Worm (Caenorhabditis elegans) whole organism, L1 larva: ENCODE data around the gene ZK177.12.
A peak's percentile ranks its signal among the peaks of the same experiment; 100 is the strongest.

ENCODE experiments used
- C34B4.2 ChIP-seq: sonication (generic microtip); optimal IDR thresholded peaks from 2 replicates; lab custom pipeline; 2017; ENCODE audit warnings: mild to moderate bottlenecking, missing genetic modification characterization, missing compliant biosample characterization
- aly-2 ChIP-seq: fragments of 150-350 bp; optimal IDR thresholded peaks from 2 replicates; lab custom pipeline; 2014; ENCODE audit warnings: missing biosample characterization, missing genetic modification characterization
- blmp-1 ChIP-seq: fragments of 150-350 bp; optimal IDR thresholded peaks from 2 replicates; lab custom pipeline; 2014; ENCODE audit warnings: missing biosample characterization, missing genetic modification characterization
- ceh-8 ChIP-seq: fragments of 200-800 bp; sonication (Bioruptor generic); optimal IDR thresholded peaks from 2 replicates; lab custom pipeline; 2018; ENCODE audit warnings: mild to moderate bottlenecking, missing genetic modification characterization, moderate library complexity, missing compliant biosample characterization
- ces-1 ChIP-seq: fragments of 150-350 bp; optimal IDR thresholded peaks from 2 replicates; lab custom pipeline; 2014; ENCODE audit warnings: missing biosample characterization, missing genetic modification reagents, missing genetic modification characterization
- efl-1 ChIP-seq, 4 experiments: fragments of 150-350 bp; optimal IDR thresholded peaks in 3 of 4; peaks in 1 of 4; 1 replicate in 1 of 4; 2 replicates in 3 of 4; lab custom pipeline; 2014; ENCODE audit warnings: missing biosample characterization in 2 of 4, missing genetic modification characterization in 2 of 4, missing genetic modification reagents in 2 of 4
- efl-3 ChIP-seq: fragments of 200-800 bp; sonication (Bioruptor generic); optimal IDR thresholded peaks from 2 replicates; lab custom pipeline; 2018; ENCODE audit warnings: mild to moderate bottlenecking, missing genetic modification characterization, missing compliant biosample characterization
- egl-13 ChIP-seq: sonication (generic microtip); optimal IDR thresholded peaks from 2 replicates; lab custom pipeline; 2016; ENCODE audit warnings: missing genotype, missing genetic modification reagents, missing genetic modification characterization, missing compliant biosample characterization
- elt-2 ChIP-seq: sonication (generic microtip); optimal IDR thresholded peaks from 2 replicates; lab custom pipeline; 2016; ENCODE audit warnings: missing genetic modification characterization, mild to moderate bottlenecking, inconsistent platforms, missing compliant biosample characterization, missing genetic modification reagents
- elt-3 ChIP-seq, 6 experiments: fragments of 150-350 bp in 1 of 6; sonication (generic microtip); optimal IDR thresholded peaks; 2 replicates each; lab custom pipeline; 2017 to 2018; ENCODE audit warnings: missing biosample characterization in 6 of 6, missing genetic modification characterization in 6 of 6, inconsistent platforms in 1 of 6
- grh-1 ChIP-seq: fragments of 200-800 bp; sonication (Bioruptor generic); IDR thresholded peaks from 2 replicates; pipeline ENCODE4 v1.3.6; 2022; ENCODE audit warnings: missing genetic modification reagents, missing genetic modification characterization, missing compliant biosample characterization
- hlh-17 ChIP-seq: fragments of 200-800 bp; sonication (Bioruptor generic); optimal IDR thresholded peaks from 2 replicates; lab custom pipeline; 2018; ENCODE audit warnings: missing genetic modification characterization, mild to moderate bottlenecking, missing compliant biosample characterization, moderate library complexity, borderline replicate concordance
- hpl-2 ChIP-seq: fragments of 150-350 bp; optimal IDR thresholded peaks from 2 replicates; lab custom pipeline; 2014; ENCODE audit warnings: missing biosample characterization, missing genetic modification reagents, missing genetic modification characterization
- jun-1 ChIP-seq: fragments of 150-350 bp; optimal IDR thresholded peaks from 2 replicates; lab custom pipeline; 2014; ENCODE audit warnings: missing biosample characterization, missing genetic modification reagents, missing genetic modification characterization
- lin-14 ChIP-seq: fragments of 200-800 bp; sonication (Bioruptor generic); optimal IDR thresholded peaks from 2 replicates; lab custom pipeline; 2018; ENCODE audit warnings: mild to moderate bottlenecking, missing genetic modification characterization, moderate library complexity, missing compliant biosample characterization
- lin-15B ChIP-seq: fragments of 150-350 bp; sonication (generic microtip); optimal IDR thresholded peaks from 3 replicates; lab custom pipeline; 2014; ENCODE audit warnings: missing biosample characterization, missing genetic modification characterization
- lin-35 ChIP-seq, 2 experiments: fragments of 150-350 bp; optimal IDR thresholded peaks; 2 replicates each; lab custom pipeline; 2014; ENCODE audit warnings: missing biosample characterization in 2 of 2, missing genetic modification characterization in 2 of 2, missing genetic modification reagents in 2 of 2
- lin-39 ChIP-seq: fragments of 150-350 bp; optimal IDR thresholded peaks from 2 replicates; lab custom pipeline; 2014; ENCODE audit warnings: missing biosample characterization, missing genetic modification reagents, missing genetic modification characterization
- mab-9 ChIP-seq: fragments of 200-800 bp; sonication (Bioruptor generic); IDR thresholded peaks from 2 replicates; pipeline ENCODE4 v1.3.6; 2022; ENCODE audit warnings: missing genetic modification reagents, missing genetic modification characterization, missing compliant biosample characterization
- mdl-1 ChIP-seq, 2 experiments: fragments of 150-350 bp; optimal IDR thresholded peaks; 2 replicates each; lab custom pipeline; 2014 to 2017; ENCODE audit warnings: missing biosample characterization in 2 of 2, missing genetic modification characterization in 2 of 2, inconsistent platforms in 1 of 2
- mef-2 ChIP-seq: fragments of 150-350 bp; optimal IDR thresholded peaks from 2 replicates; lab custom pipeline; 2014; ENCODE audit warnings: missing biosample characterization, missing genetic modification characterization
- nhr-11 ChIP-seq: fragments of 150-350 bp; optimal IDR thresholded peaks from 2 replicates; lab custom pipeline; 2014; ENCODE audit warnings: missing biosample characterization, missing genetic modification characterization
- nhr-12 ChIP-seq: sonication (generic microtip); optimal IDR thresholded peaks from 2 replicates; lab custom pipeline; 2017; ENCODE audit warnings: missing biosample characterization, missing genetic modification characterization
- nhr-20 ChIP-seq: sonication (generic microtip); optimal IDR thresholded peaks from 2 replicates; lab custom pipeline; 2016; ENCODE audit warnings: mild to moderate bottlenecking, missing genetic modification characterization, missing compliant biosample characterization
- nhr-237 ChIP-seq: fragments of 150-350 bp; optimal IDR thresholded peaks from 2 replicates; lab custom pipeline; 2014; ENCODE audit warnings: missing biosample characterization, missing genetic modification characterization
- nhr-71 ChIP-seq: sonication (generic microtip); optimal IDR thresholded peaks from 2 replicates; lab custom pipeline; 2016; ENCODE audit warnings: mild to moderate bottlenecking, missing genetic modification characterization, moderate library complexity, missing compliant biosample characterization
- nhr-85 ChIP-seq: sonication (generic microtip); peaks from one replicate; lab custom pipeline; 2016; ENCODE audit warnings: missing genetic modification characterization, inconsistent platforms, missing compliant biosample characterization
- nhr-90 ChIP-seq: sonication (generic microtip); optimal IDR thresholded peaks from 2 replicates; lab custom pipeline; 2016; ENCODE audit warnings: mild to moderate bottlenecking, missing genetic modification characterization, missing compliant biosample characterization; ENCODE audit not compliant: poor library complexity
- pag-3 ChIP-seq: sonication (generic microtip); optimal IDR thresholded peaks from 2 replicates; lab custom pipeline; 2017; ENCODE audit warnings: missing genetic modification characterization, mild to moderate bottlenecking, missing compliant biosample characterization, antibody characterized with exemption, borderline replicate concordance; ENCODE audit not compliant: insufficient read depth
- pqm-1 ChIP-seq: sonication (generic microtip); optimal IDR thresholded peaks from 3 replicates; lab custom pipeline; 2017; ENCODE audit warnings: missing biosample characterization, missing genetic modification characterization
- rnt-1 ChIP-seq: sonication (generic microtip); optimal IDR thresholded peaks from 2 replicates; lab custom pipeline; 2016; ENCODE audit warnings: mild to moderate bottlenecking, missing genetic modification characterization, moderate library complexity, missing compliant biosample characterization
- skn-1 ChIP-seq: fragments of 150-350 bp; optimal IDR thresholded peaks from 2 replicates; lab custom pipeline; 2014; ENCODE audit warnings: missing biosample characterization, missing genetic modification characterization
- snu-23 ChIP-seq: sonication (generic microtip); optimal IDR thresholded peaks from 2 replicates; lab custom pipeline; 2016; ENCODE audit warnings: missing genetic modification characterization, missing compliant biosample characterization
- sox-4 ChIP-seq: sonication (generic microtip); optimal IDR thresholded peaks from 2 replicates; lab custom pipeline; 2016; ENCODE audit warnings: missing genetic modification characterization, missing compliant biosample characterization
- swsn-7 ChIP-seq: sonication (generic microtip); optimal IDR thresholded peaks from 2 replicates; lab custom pipeline; 2016; ENCODE audit warnings: missing genetic modification characterization, missing compliant biosample characterization
- tlp-1 ChIP-seq: fragments of 150-350 bp; optimal IDR thresholded peaks from 2 replicates; lab custom pipeline; 2014; ENCODE audit warnings: missing biosample characterization, missing genetic modification characterization
- unc-130 ChIP-seq: fragments of 150-350 bp; optimal IDR thresholded peaks from 2 replicates; lab custom pipeline; 2017; ENCODE audit warnings: missing biosample characterization, missing genetic modification characterization, inconsistent platforms
- unc-62 ChIP-seq: fragments of 150-350 bp; optimal IDR thresholded peaks from 2 replicates; lab custom pipeline; 2014; ENCODE audit warnings: missing biosample characterization, missing genetic modification reagents, missing genetic modification characterization
- unc-98 ChIP-seq: fragments of 200-800 bp; sonication (Bioruptor generic); IDR thresholded peaks from 2 replicates; pipeline ENCODE4 v1.3.6; 2022; ENCODE audit warnings: missing genetic modification characterization, missing compliant biosample characterization
- ztf-4 ChIP-seq: fragments of 150-350 bp; optimal IDR thresholded peaks from 2 replicates; lab custom pipeline; 2014; ENCODE audit warnings: missing biosample characterization, missing genetic modification characterization

Gene ZK177.12

ce11 chrII:5494405-5494804 lies 27.1 kb upstream of the ZK177.12 start, which contains the start of gene F12A10.6:
Gene F12A10.6, minus strand, starts transcription at chrII:5494505.
- TF ChIP-seq unc-98 (GFP tag; lab: Robert Waterston, UW) (no peak), ces-1 (GFP tag; lab: Kevin White, UChicago) (no peak), C34B4.2 (tag; lab: Kevin White, UChicago) (no peak), unc-62 (no peak), unc-130 (tag; lab: Kevin White, UChicago) (no peak)
- TF ChIP-seq, all 84 proteins: peak for 0

ce11 chrII:5496375-5496774 lies 25.1 kb upstream of the ZK177.12 start, which contains the start of gene F12A10.1:
Gene F12A10.1, plus strand, starts transcription at chrII:5496540.
- TF ChIP-seq nhr-71 (tag; lab: Kevin White, UChicago) = no peak
- TF ChIP-seq mdl-1 (tag; optimal IDR thresholded peaks at IDR 0.05; lab: Kevin White, UChicago) = no peak
- TF ChIP-seq tlp-1 = no peak
- no peak for TF ChIP-seq skn-1 (tag; lab: Kevin White, UChicago)
- no peak for TF ChIP-seq nhr-12 (tag; lab: Kevin White, UChicago)
- no peak for TF ChIP-seq ztf-4
- TF ChIP-seq nhr-11 (tag; lab: Kevin White, UChicago) = no peak
- TF ChIP-seq rnt-1 (tag; lab: Kevin White, UChicago) = no peak
- TF ChIP-seq jun-1 (tag; lab: Kevin White, UChicago) = no peak
- TF ChIP-seq snu-23 (GFP tag; lab: Kevin White, UChicago) = no peak
- TF ChIP-seq nhr-237 (tag; lab: Kevin White, UChicago) = no peak
- TF ChIP-seq elt-2 (tag; lab: Kevin White, UChicago) = no peak
- TF ChIP-seq nhr-90 = no peak
- no peak for TF ChIP-seq hlh-17 (GFP tag; lab: Kevin White, UChicago)
- TF ChIP-seq swsn-7 (tag; lab: Kevin White, UChicago) = no peak
- peak; percentile 60 for TF ChIP-seq nhr-85 (tag; lab: Kevin White, UChicago)
- no peak for TF ChIP-seq egl-13 (tag; lab: Kevin White, UChicago)
- no peak for TF ChIP-seq C34B4.2 (tag; lab: Kevin White, UChicago)
- no peak for TF ChIP-seq efl-3 (GFP tag; lab: Kevin White, UChicago)
- TF ChIP-seq mef-2 (tag; lab: Kevin White, UChicago) = no peak
- no peak for TF ChIP-seq lin-39 (tag; lab: Kevin White, UChicago)
- TF ChIP-seq lin-14 (GFP tag; lab: Kevin White, UChicago) = peak; percentile 43
- peak; percentile 6 for TF ChIP-seq blmp-1
- no peak for TF ChIP-seq sox-4 (tag; lab: Kevin White, UChicago)
- no peak for TF ChIP-seq lin-35 (GFP tag; optimal IDR thresholded peaks at IDR 0.05; lab: Kevin White, UChicago)
- TF ChIP-seq pag-3 (tag; lab: Kevin White, UChicago) = no peak
- peak; percentile 52 for TF ChIP-seq nhr-20 (tag; lab: Kevin White, UChicago)
- TF ChIP-seq hpl-2 (GFP tag; lab: Kevin White, UChicago) = no peak
- TF ChIP-seq elt-3 (tag; optimal IDR thresholded peaks at IDR 0.05; lab: Kevin White, UChicago) = peak in 2 of 6 experiments; percentile 1 to 62
- no peak for TF ChIP-seq aly-2 (tag; lab: Kevin White, UChicago)

ce11 chrII:5497541-5497940 lies 24.0 kb upstream of the ZK177.12 start:
- TF ChIP-seq nhr-85 (tag; lab: Kevin White, UChicago) (peak; percentile 26), mdl-1 (tag; optimal IDR thresholded peaks at IDR 0.05; lab: Kevin White, UChicago) (no peak), pqm-1 (no peak)

ce11 chrII:5498156-5498739 lies 23.3 kb upstream of the ZK177.12 start, which contains the start of the genes suex-1 and F12A10.9:
Gene suex-1, minus strand, starts transcription at chrII:5498256.
Gene F12A10.9, plus strand, starts transcription at chrII:5498689.
- TF ChIP-seq mab-9 (GFP tag; lab: Robert Waterston, UW) = no peak
- no peak for TF ChIP-seq nhr-237 (tag; lab: Kevin White, UChicago)
- TF ChIP-seq ceh-8 = no peak
- no peak for TF ChIP-seq grh-1 (GFP tag; lab: Robert Waterston, UW)
- no peak for TF ChIP-seq efl-1 (optimal IDR thresholded peaks at IDR 0.05; lab: Kevin White, UChicago)
- TF ChIP-seq efl-1 (GFP tag; optimal IDR thresholded peaks at IDR 0.05 in 1 of 2; lab: Kevin White, UChicago) = no peak
- TF ChIP-seq lin-15B (tag; lab: Kevin White, UChicago) = no peak
- TF ChIP-seq unc-130 (tag; lab: Kevin White, UChicago) = no peak
